Worm (Caenorhabditis elegans): ENCODE measurements around the gene W05H5.1.

- TF ChIP-seq dpl-1 (GFP tag; optimal IDR thresholded peaks at IDR 0.05) (no peak), ama-1 (optimal IDR thresholded peaks at IDR 0.05) (no peak), nhr-77 (tag; optimal IDR thresholded peaks at IDR 0.05) (no peak), zag-1 (tag; optimal IDR thresholded peaks at IDR 0.05) (no peak), pqm-1 (tag; optimal IDR thresholded peaks at IDR 0.05) (no peak), ceh-8 (GFP tag; optimal IDR thresholded peaks at IDR 0.05) (no peak), lir-3 (tag; optimal IDR thresholded peaks at IDR 0.05; ENCODE audit: poor library complexity) (no peak), fkh-4 (tag; optimal IDR thresholded peaks at IDR 0.05; ENCODE audit: borderline replicate concordance) (no peak), elt-2 (tag; optimal IDR thresholded peaks at IDR 0.05) (no peak), egl-27 (tag; optimal IDR thresholded peaks at IDR 0.05) (no peak)
Observed at ce11 chrII:12414805-12415204, 29.8 kb downstream of the W05H5.1 start, which contains the start of gene Y57A10C.11.

Measured in whole organism, L1 larva.